Fruit fly (Drosophila melanogaster) S2 (cell line): ENCODE measurements around the gene Acph-1.

Source experiments
- CG8478 ChIP-seq: fragments of >200 bp; optimal IDR thresholded peaks from 2 replicates; lab custom pipeline; 2018
- CTCF ChIP-seq, 2 experiments: fragments of >200 bp; optimal IDR thresholded peaks; 2 replicates each; lab custom pipeline; 2018

dm6 chr3R:30040879-30041278, 47.7 kb upstream of the Acph-1 start:
- TF ChIP-seq CG8478 (lab: Kevin White, UChicago) (no peak), CTCF (optimal IDR thresholded peaks at IDR 0.05; lab: Kevin White, UChicago) (no peak)
